Worm (Caenorhabditis elegans) whole organism, L4 larva: ENCODE data around the gene sms-3.

Experiments
- D1046.2 ChIP-seq: fragments of 200-800 bp; sonication (Bioruptor generic); IDR thresholded peaks from 2 replicates; pipeline ENCODE4 v1.3.6; 2022; ENCODE audit warnings: missing genetic modification characterization, missing compliant biosample characterization
- F44E2.7 ChIP-seq: fragments of 200-800 bp; sonication (Bioruptor generic); IDR thresholded peaks from 2 replicates; pipeline ENCODE4 v2.1.2; 2022; ENCODE audit warnings: missing genetic modification characterization, missing compliant biosample characterization
- F49E8.2 ChIP-seq: sonication (generic microtip); optimal IDR thresholded peaks from 2 replicates; lab custom pipeline; 2016; ENCODE audit warnings: missing compliant biosample characterization, mild to moderate bottlenecking, missing genetic modification characterization, borderline replicate concordance
- Y105C5A.15 ChIP-seq: fragments of 200-800 bp; sonication (Bioruptor generic); IDR thresholded peaks from 2 replicates; pipeline ENCODE4 v1.3.6; 2022; ENCODE audit warnings: missing genetic modification characterization, missing compliant biosample characterization
- Y48G9A.11 ChIP-seq: fragments of 200-800 bp; sonication (Bioruptor generic); IDR thresholded peaks from 2 replicates; pipeline ENCODE4 v1.3.6; 2022; ENCODE audit warnings: missing genetic modification reagents, missing genetic modification characterization, missing compliant biosample characterization
- Y5F2A.4 ChIP-seq: fragments of 200-800 bp; sonication (Bioruptor generic); optimal IDR thresholded peaks from 2 replicates; lab custom pipeline; 2018; ENCODE audit warnings: mild to moderate bottlenecking, missing genetic modification characterization, missing compliant biosample characterization
- aha-1 ChIP-seq: fragments of 150-350 bp; peaks from one replicate; lab custom pipeline; 2014; ENCODE audit warnings: missing biosample characterization, missing genetic modification characterization
- ama-1 ChIP-seq: fragments of 150-350 bp; optimal IDR thresholded peaks from 2 replicates; lab custom pipeline; 2014; ENCODE audit warnings: inconsistent platforms, mixed read lengths
- arid-1 ChIP-seq: fragments of 200-800 bp; sonication (Bioruptor generic); conservative IDR thresholded peaks from 2 replicates; pipeline ENCODE4 v1.3.6; 2022; ENCODE audit warnings: missing genetic modification reagents, missing genetic modification characterization, missing compliant biosample characterization
- attf-4 ChIP-seq: sonication (generic microtip); optimal IDR thresholded peaks from 3 replicates; lab custom pipeline; 2017; ENCODE audit warnings: missing biosample characterization, missing genetic modification characterization
- ceh-20 ChIP-seq: fragments of 200-800 bp; sonication (Bioruptor generic); IDR thresholded peaks from 2 replicates; pipeline ENCODE4 v1.3.6; 2022; ENCODE audit warnings: missing genetic modification reagents, missing genetic modification characterization, missing compliant biosample characterization
- ceh-62 ChIP-seq: sonication (generic microtip); optimal IDR thresholded peaks from 2 replicates; lab custom pipeline; 2017; ENCODE audit warnings: missing biosample characterization, missing genetic modification characterization
- daf-12 ChIP-seq: fragments of 150-350 bp; optimal IDR thresholded peaks from 2 replicates; lab custom pipeline; 2014; ENCODE audit warnings: missing biosample characterization, missing genetic modification reagents, missing genetic modification characterization
- daf-16 ChIP-seq, 3 experiments: sonication (generic microtip); optimal IDR thresholded peaks; 2 replicates each; lab custom pipeline; 2016 to 2017; ENCODE audit warnings: missing genetic modification characterization in 3 of 3, missing genetic modification reagents in 3 of 3, mild to moderate bottlenecking in 2 of 3, missing compliant biosample characterization in 2 of 3, missing biosample characterization in 1 of 3, moderate library complexity in 1 of 3
- daf-19 ChIP-seq: fragments of 200-800 bp; sonication (Bioruptor generic); conservative IDR thresholded peaks from 2 replicates; pipeline ENCODE4 v1.3.6; 2022; ENCODE audit warnings: missing genetic modification characterization, missing compliant biosample characterization
- dmd-6 ChIP-seq: fragments of 200-800 bp; sonication (Bioruptor generic); IDR thresholded peaks from 2 replicates; pipeline ENCODE4 v1.3.6; 2022; ENCODE audit warnings: missing genetic modification reagents, missing genetic modification characterization, missing compliant biosample characterization
- dmd-8 ChIP-seq: fragments of 200-800 bp; sonication (Bioruptor generic); IDR thresholded peaks from 2 replicates; pipeline ENCODE4 v1.3.6; 2022; ENCODE audit warnings: missing genetic modification characterization, missing compliant biosample characterization
- dmd-9 ChIP-seq: fragments of 200-800 bp; sonication (Bioruptor generic); IDR thresholded peaks from 2 replicates; pipeline ENCODE4 v1.3.6; 2022; ENCODE audit warnings: missing genetic modification reagents, missing genetic modification characterization, missing compliant biosample characterization
- dpl-1 ChIP-seq: fragments of 150-350 bp; optimal IDR thresholded peaks from 2 replicates; lab custom pipeline; 2014; ENCODE audit warnings: missing biosample characterization, missing genetic modification reagents, missing genetic modification characterization
- egl-27 ChIP-seq: sonication (generic microtip); optimal IDR thresholded peaks from 3 replicates; lab custom pipeline; 2017; ENCODE audit warnings: missing biosample characterization, missing genetic modification reagents, missing genetic modification characterization
- egl-43 ChIP-seq: fragments of 200-800 bp; sonication (Bioruptor generic); IDR thresholded peaks from 2 replicates; pipeline ENCODE4 v1.3.6; 2022; ENCODE audit warnings: missing genetic modification reagents, missing genetic modification characterization, missing compliant biosample characterization
- gei-8 ChIP-seq: fragments of 200-800 bp; sonication (Bioruptor generic); optimal IDR thresholded peaks from 2 replicates; lab custom pipeline; 2018; ENCODE audit warnings: mild to moderate bottlenecking, missing genetic modification characterization, missing compliant biosample characterization
- hlh-11 ChIP-seq: fragments of 200-800 bp; sonication (Bioruptor generic); optimal IDR thresholded peaks from 2 replicates; lab custom pipeline; 2018; ENCODE audit warnings: mild to moderate bottlenecking, missing genetic modification characterization, missing compliant biosample characterization
- hlh-30 ChIP-seq: sonication (generic microtip); optimal IDR thresholded peaks from 2 replicates; lab custom pipeline; 2017; ENCODE audit warnings: antibody characterized with exemption, mild to moderate bottlenecking, missing genetic modification characterization, missing compliant biosample characterization; ENCODE audit not compliant: insufficient read depth
- hmg-1.1 ChIP-seq: fragments of 200-800 bp; sonication (Bioruptor generic); IDR thresholded peaks from 2 replicates; pipeline ENCODE4 v1.3.6; 2022; ENCODE audit warnings: missing genetic modification reagents, missing genetic modification characterization, missing compliant biosample characterization
- lim-7 ChIP-seq: fragments of 200-800 bp; sonication (Bioruptor generic); IDR thresholded peaks from 2 replicates; pipeline ENCODE4 v1.3.6; 2022; ENCODE audit warnings: missing genetic modification characterization, missing compliant biosample characterization
- lin-1 ChIP-seq: fragments of 200-800 bp; sonication (Bioruptor generic); IDR thresholded peaks from 2 replicates; pipeline ENCODE4 v1.3.6; 2022; ENCODE audit warnings: missing genetic modification reagents, missing genetic modification characterization, missing compliant biosample characterization
- lin-13 ChIP-seq: fragments of 150-350 bp; optimal IDR thresholded peaks from 2 replicates; lab custom pipeline; 2014; ENCODE audit warnings: missing biosample characterization, missing genetic modification reagents, missing genetic modification characterization
- lin-38 ChIP-seq: fragments of 200-800 bp; sonication (Bioruptor generic); IDR thresholded peaks from 2 replicates; pipeline ENCODE4 v1.3.6; 2022; ENCODE audit warnings: missing genetic modification reagents, missing genetic modification characterization, missing compliant biosample characterization
- madf-5 ChIP-seq, 2 experiments: fragments of 200-800 bp; sonication (Bioruptor generic); IDR thresholded peaks; 2 replicates each; pipeline ENCODE4 v1.3.6; 2022; ENCODE audit warnings: missing compliant biosample characterization in 2 of 2, missing genetic modification characterization in 2 of 2
- madf-9 ChIP-seq: fragments of 200-800 bp; sonication (Bioruptor generic); conservative IDR thresholded peaks from 2 replicates; pipeline ENCODE4 v1.3.6; 2022; ENCODE audit warnings: missing genetic modification reagents, missing genetic modification characterization, missing compliant biosample characterization
- mdl-1 ChIP-seq, 2 experiments: fragments of 150-350 bp in 1 of 2; sonication (generic microtip) in 1 of 2; optimal IDR thresholded peaks; 2 replicates each; lab custom pipeline; 2014 to 2017; ENCODE audit warnings: missing biosample characterization in 2 of 2, missing genetic modification characterization in 2 of 2
- mdt-29 ChIP-seq: fragments of 200-800 bp; sonication (Bioruptor generic); IDR thresholded peaks from 2 replicates; pipeline ENCODE4 v1.3.6; 2022; ENCODE audit warnings: missing genetic modification reagents, missing genetic modification characterization, missing compliant biosample characterization
- mep-1 ChIP-seq: fragments of 150-350 bp; sonication (generic microtip); optimal IDR thresholded peaks from 3 replicates; lab custom pipeline; 2014; ENCODE audit warnings: missing biosample characterization, missing genetic modification characterization
- nhr-25 ChIP-seq: sonication (generic microtip); optimal IDR thresholded peaks from 2 replicates; lab custom pipeline; 2017; ENCODE audit warnings: missing genetic modification characterization, mild to moderate bottlenecking, missing compliant biosample characterization, antibody characterized with exemption, moderate library complexity, borderline replicate concordance; ENCODE audit not compliant: insufficient read depth
- nhr-28 ChIP-seq: fragments of 150-350 bp; optimal IDR thresholded peaks from 2 replicates; lab custom pipeline; 2014; ENCODE audit warnings: missing biosample characterization, missing genetic modification characterization
- nhr-48 ChIP-seq: sonication (generic microtip); optimal IDR thresholded peaks from 2 replicates; lab custom pipeline; 2016; ENCODE audit warnings: mild to moderate bottlenecking, missing genetic modification characterization, missing compliant biosample characterization
- pha-4 ChIP-seq, 2 experiments: fragments of 150-350 bp in 1 of 2; fragments of 200-800 bp in 1 of 2; sonication (Bioruptor generic) in 1 of 2; IDR thresholded peaks in 1 of 2; optimal IDR thresholded peaks in 1 of 2; 2 replicates each; pipeline versions ENCODE4 v1.3.6 to Lab custom; 2014 to 2022; ENCODE audit warnings: missing genetic modification characterization in 2 of 2, missing genetic modification reagents in 2 of 2, missing biosample characterization in 1 of 2, missing compliant biosample characterization in 1 of 2
- sdz-12 ChIP-seq: fragments of 200-800 bp; sonication (Bioruptor generic); optimal IDR thresholded peaks from 2 replicates; lab custom pipeline; 2018; ENCODE audit warnings: mild to moderate bottlenecking, missing genetic modification characterization, missing compliant biosample characterization
- snpc-1.2 ChIP-seq: fragments of 200-800 bp; sonication (Bioruptor generic); IDR thresholded peaks from 2 replicates; pipeline ENCODE4 v1.3.6; 2022; ENCODE audit warnings: missing genetic modification reagents, missing genetic modification characterization, missing compliant biosample characterization
- vab-7 ChIP-seq: fragments of 200-800 bp; sonication (Bioruptor generic); IDR thresholded peaks from 2 replicates; pipeline ENCODE4 v1.3.6; 2022; ENCODE audit warnings: missing genetic modification reagents, missing genetic modification characterization, missing compliant biosample characterization
- zag-1 ChIP-seq: fragments of 150-350 bp; optimal IDR thresholded peaks from 2 replicates; lab custom pipeline; 2014; ENCODE audit warnings: missing biosample characterization, missing genetic modification characterization
- zfp-3 ChIP-seq: fragments of 200-800 bp; sonication (Bioruptor generic); conservative IDR thresholded peaks from 2 replicates; pipeline ENCODE4 v1.3.6; 2022; ENCODE audit warnings: missing genetic modification reagents, missing genetic modification characterization, missing compliant biosample characterization
- zip-2 ChIP-seq: fragments of 150-350 bp; optimal IDR thresholded peaks from 2 replicates; lab custom pipeline; 2014; ENCODE audit warnings: missing biosample characterization, missing genetic modification characterization
- ztf-7 ChIP-seq: fragments of 150-350 bp; optimal IDR thresholded peaks from 2 replicates; lab custom pipeline; 2014; ENCODE audit warnings: missing biosample characterization, missing genetic modification characterization

sms-3 gene

DNA sequence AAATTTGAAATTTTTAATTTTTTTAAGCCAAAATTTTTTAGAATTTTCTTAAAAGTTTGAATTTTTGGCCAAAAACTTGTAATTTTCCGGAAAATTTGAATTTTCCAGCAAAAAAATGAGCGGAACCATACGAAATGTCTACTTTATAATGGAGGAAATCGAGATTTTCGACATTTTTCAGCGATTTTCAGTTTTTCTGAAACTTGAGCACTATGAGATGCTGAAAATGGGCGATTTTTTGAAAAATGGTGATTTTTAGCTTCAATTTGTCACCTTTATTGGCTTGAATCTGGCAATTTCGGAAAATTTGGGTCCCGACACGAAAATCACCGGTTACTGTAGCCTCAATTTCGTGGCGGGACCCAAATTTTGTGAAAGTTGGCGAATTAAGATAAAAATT, 25.6 kb upstream of the sms-3 start, which contains the start of gene Y22D7AL.4:
Y22D7AL.4 (plus strand) TSS at position 109 of the 400 bp plus-strand sequence.
- TF ChIP-seq mdt-29 (GFP tag; lab: Robert Waterston, UW) (0 out of 2 replicates have a peak, but pooled peaks have one; percentile 27), hmg-1.1 (GFP tag; lab: Robert Waterston, UW) (no peak), sdz-12 (peak; percentile 6), Y48G9A.11 (GFP tag; lab: Robert Waterston, UW) (no peak), aha-1 (tag; lab: Kevin White, UChicago) (peak; percentile 2), dpl-1 (no peak), ceh-62 (tag; lab: Kevin White, UChicago) (no peak), D1046.2 (GFP tag; lab: Robert Waterston, UW) (no peak), hlh-11 (tag; lab: Kevin White, UChicago) (peak; percentile 10)

- no peak for TF ChIP-seq ceh-20
- TF ChIP-seq egl-27 (tag; lab: Kevin White, UChicago), result no peak
- TF ChIP-seq nhr-28 (tag; lab: Kevin White, UChicago), result no peak
- no peak for TF ChIP-seq zfp-3 (GFP tag; lab: Robert Waterston, UW)
- no peak for TF ChIP-seq ztf-7
- no peak for TF ChIP-seq hlh-30
- 0 out of 2 replicates have a peak, but pooled peaks have one; percentile 47 for TF ChIP-seq dmd-9 (GFP tag; lab: Robert Waterston, UW)
- TF ChIP-seq vab-7, result peak; percentile 43; the same call in 1 of the 2 replicates
- TF ChIP-seq D1046.2 (GFP tag; lab: Robert Waterston, UW), result peak; percentile 67; the same call in 1 of the 2 replicates
- TF ChIP-seq egl-43 (GFP tag; lab: Robert Waterston, UW), result peak; percentile 83
- TF ChIP-seq attf-4 (tag; lab: Kevin White, UChicago), result no peak
- no peak for TF ChIP-seq daf-19 (GFP tag; lab: Robert Waterston, UW)
- TF ChIP-seq lin-13 (GFP tag; lab: Kevin White, UChicago), result no peak
- TF ChIP-seq mdt-29 (GFP tag; lab: Robert Waterston, UW), result 0 out of 2 replicates have a peak, but pooled peaks have one; percentile 47
- TF ChIP-seq ama-1 (lab: Kevin White, UChicago), result peak; percentile 47
- 0 out of 2 replicates have a peak, but pooled peaks have one; percentile 15 for TF ChIP-seq F44E2.7 (GFP tag; lab: Robert Waterston, UW)
- TF ChIP-seq Y48G9A.11 (GFP tag; lab: Robert Waterston, UW), result peak; percentile 63
- TF ChIP-seq pha-4 (GFP tag; IDR thresholded peaks at IDR 0.05; lab: Robert Waterston, UW), result peak; percentile 73
- no peak for TF ChIP-seq pha-4 (tag; optimal IDR thresholded peaks at IDR 0.05; lab: Kevin White, UChicago)
- TF ChIP-seq dmd-6 (GFP tag; lab: Robert Waterston, UW), result no peak
- peak; percentile 56; the same call in 1 of the 2 replicates for TF ChIP-seq snpc-1.2 (GFP tag; lab: Robert Waterston, UW)
- peak; percentile 67; the same call in 1 of the 2 replicates for TF ChIP-seq lim-7
- peak; percentile 81 for TF ChIP-seq arid-1 (GFP tag; lab: Robert Waterston, UW)
- TF ChIP-seq madf-9 (GFP tag; lab: Robert Waterston, UW), result 0 out of 2 replicates have a peak, but pooled peaks have one; percentile 18
- TF ChIP-seq nhr-25 (tag; lab: Kevin White, UChicago), result no peak
- TF ChIP-seq zag-1, result no peak
- 0 out of 2 replicates have a peak, but pooled peaks have one; percentile 10 for TF ChIP-seq Y105C5A.15 (GFP tag; lab: Robert Waterston, UW)
- TF ChIP-seq mep-1 (tag; lab: Kevin White, UChicago), result peak; percentile 28
- TF ChIP-seq F49E8.2 (tag; lab: Kevin White, UChicago), result no peak
- peak in 1 of 2 experiments; percentile 63; a peak in 1 of 4 replicates for TF ChIP-seq madf-5 (GFP tag; IDR thresholded peaks at IDR 0.05; lab: Robert Waterston, UW)
- TF ChIP-seq aha-1 (tag; lab: Kevin White, UChicago), result peak; percentile 33
- TF ChIP-seq zip-2 (tag; lab: Kevin White, UChicago), result no peak
- TF ChIP-seq lin-1 (GFP tag; lab: Robert Waterston, UW), result 0 out of 2 replicates have a peak, but pooled peaks have one; percentile 40
- peak; percentile 30 for TF ChIP-seq Y5F2A.4 (GFP tag; lab: Kevin White, UChicago)
- TF ChIP-seq daf-16 (GFP tag; optimal IDR thresholded peaks at IDR 0.05; lab: Kevin White, UChicago), result no peak
- no peak for TF ChIP-seq daf-16 (tag; optimal IDR thresholded peaks at IDR 0.05; lab: Kevin White, UChicago)
- no peak for TF ChIP-seq daf-12 (tag; lab: Kevin White, UChicago)
- TF ChIP-seq dmd-8 (GFP tag; lab: Robert Waterston, UW), result 0 out of 2 replicates have a peak, but pooled peaks have one; percentile 15
- TF ChIP-seq nhr-48 (tag; lab: Kevin White, UChicago), result no peak
- TF ChIP-seq hlh-11 (tag; lab: Kevin White, UChicago), result no peak
- TF ChIP-seq lin-38 (GFP tag; lab: Robert Waterston, UW), result peak; percentile 46
- TF ChIP-seq gei-8, result no peak
- no peak for TF ChIP-seq mdl-1 (tag; optimal IDR thresholded peaks at IDR 0.05; lab: Kevin White, UChicago)
These were observed 24.8 kb upstream of the sms-3 start for ce11 chrIII:1625660-1626275.
